Fruit fly (Drosophila melanogaster) whole organism, embryonic: ENCODE data around the gene CG11771.

Experiments used
- Atf3 ChIP-seq: fragments of 200-800 bp; sonication (Bioruptor generic); optimal IDR thresholded peaks from 3 replicates; lab custom pipeline; 2016; ENCODE audit warnings: missing biosample characterization, missing genetic modification characterization
- Bdp1 ChIP-seq: fragments of 200-800 bp; sonication (Bioruptor generic); optimal IDR thresholded peaks from 3 replicates; lab custom pipeline; 2016; ENCODE audit warnings: missing biosample characterization, missing genetic modification characterization
- CG10274 ChIP-seq: fragments of 200-800 bp; sonication (Bioruptor generic); optimal IDR thresholded peaks from 3 replicates; lab custom pipeline; 2017; ENCODE audit warnings: missing biosample characterization, mild to moderate bottlenecking, missing genetic modification characterization
- CG18476 ChIP-seq: fragments of 200-800 bp; sonication (Bioruptor generic); optimal IDR thresholded peaks from 2 replicates; lab custom pipeline; 2016; ENCODE audit warnings: missing biosample characterization, mild to moderate bottlenecking, missing genetic modification characterization
- CG4328 ChIP-seq: fragments of 200-800 bp; sonication (Bioruptor generic); optimal IDR thresholded peaks from 3 replicates; lab custom pipeline; 2017; ENCODE audit warnings: missing biosample characterization, missing genetic modification reagents, missing genetic modification characterization
- CG6683 ChIP-seq: fragments of 200-800 bp; sonication (Bioruptor generic); optimal IDR thresholded peaks from 2 replicates; lab custom pipeline; 2017; ENCODE audit warnings: missing biosample characterization, mild to moderate bottlenecking, missing genetic modification characterization, missing genetic modification reagents
- CTCF ChIP-seq: fragments of 200-800 bp; sonication (Bioruptor generic); optimal IDR thresholded peaks from 2 replicates; lab custom pipeline; 2017; ENCODE audit warnings: missing biosample characterization, mild to moderate bottlenecking, missing genetic modification characterization, moderate library complexity
- Hr78 ChIP-seq, 2 experiments: fragments of 200-800 bp in 1 of 2; fragments of >200 bp in 1 of 2; sonication (Bioruptor generic) in 1 of 2; optimal IDR thresholded peaks; 2 replicates each; lab custom pipeline; 2017 to 2019; ENCODE audit warnings: missing biosample characterization in 2 of 2, missing genetic modification characterization in 2 of 2, mild to moderate bottlenecking in 1 of 2, moderate library complexity in 1 of 2
- Ssrp ChIP-seq: fragments of 200-800 bp; sonication (Bioruptor generic); optimal IDR thresholded peaks from 2 replicates; lab custom pipeline; 2018; ENCODE audit warnings: missing biosample characterization, mild to moderate bottlenecking, missing genetic modification characterization, moderate library complexity
- bab2 ChIP-seq: fragments of 200-800 bp; sonication (Bioruptor generic); optimal IDR thresholded peaks from 2 replicates; lab custom pipeline; 2016; ENCODE audit warnings: missing biosample characterization, missing genetic modification characterization
- klu ChIP-seq: fragments of 200-800 bp; sonication (Bioruptor generic); IDR thresholded peaks from 2 replicates; pipeline ENCODE4 v1.3.6; 2022; ENCODE audit warnings: missing biosample characterization, missing genetic modification characterization
- vfl ChIP-seq: fragments of 200-800 bp; sonication (Bioruptor generic); optimal IDR thresholded peaks from 2 replicates; lab custom pipeline; 2016; ENCODE audit warnings: missing biosample characterization, missing genetic modification characterization

dm6 chr3R:24944920-24945853 lies 13.4 kb downstream of the CG11771 start, which contains the start of the genes ssh and Nmnat:
- TF ChIP-seq Ssrp (no peak), CG6683 (GFP tag; lab: Kevin White, UChicago) (no peak), CG4328 (GFP tag; lab: Kevin White, UChicago) (no peak), CTCF (GFP tag; lab: Kevin White, UChicago) (no peak), Atf3 (GFP tag; lab: Kevin White, UChicago) (no peak), CG10274 (no peak), vfl (GFP tag; lab: Kevin White, UChicago) (peak; percentile 44), CG18476 (no peak), klu (GFP tag; lab: Robert Waterston, UW) (no peak), Bdp1 (GFP tag; lab: Kevin White, UChicago) (no peak), bab2 (GFP tag; lab: Kevin White, UChicago) (no peak), Hr78 (GFP tag; optimal IDR thresholded peaks at IDR 0.05; lab: Kevin White, UChicago) (no peak)
